Worm (Caenorhabditis elegans) whole organism, young adult: ENCODE data around the gene frpr-16.

Source experiments
- B0019.2 ChIP-seq: fragments of 200-800 bp; sonication (Bioruptor generic); conservative IDR thresholded peaks from 2 replicates; pipeline ENCODE4 v1.3.6; 2022; ENCODE audit warnings: missing genetic modification reagents, missing genetic modification characterization, missing compliant biosample characterization
- F10E7.11 ChIP-seq: sonication (generic microtip); optimal IDR thresholded peaks from 2 replicates; lab custom pipeline; 2017; ENCODE audit warnings: mild to moderate bottlenecking, missing genetic modification characterization, moderate library complexity, missing compliant biosample characterization
- F22D6.2 ChIP-seq: sonication (generic microtip); optimal IDR thresholded peaks from 2 replicates; lab custom pipeline; 2016; ENCODE audit warnings: mild to moderate bottlenecking, missing genetic modification characterization, missing compliant biosample characterization
- F23B12.7 ChIP-seq: sonication (generic microtip); optimal IDR thresholded peaks from 2 replicates; lab custom pipeline; 2017; ENCODE audit warnings: missing genetic modification characterization, mild to moderate bottlenecking, missing compliant biosample characterization, antibody characterized with exemption, moderate library complexity; ENCODE audit not compliant: insufficient read depth
- F33H1.4 ChIP-seq: fragments of 200-800 bp; sonication (Bioruptor generic); IDR thresholded peaks from 2 replicates; pipeline ENCODE4 v1.3.6; 2022; ENCODE audit warnings: missing genetic modification reagents, missing genetic modification characterization, missing compliant biosample characterization
- F57A8.1 ChIP-seq: fragments of 200-800 bp; sonication (Bioruptor generic); optimal IDR thresholded peaks from 2 replicates; lab custom pipeline; 2018; ENCODE audit warnings: mild to moderate bottlenecking, missing genetic modification characterization, moderate library complexity, missing compliant biosample characterization
- K11D2.4 ChIP-seq: fragments of 200-800 bp; sonication (Bioruptor generic); IDR thresholded peaks from 2 replicates; pipeline ENCODE4 v1.3.6; 2022; ENCODE audit warnings: missing genetic modification reagents, missing genetic modification characterization, missing compliant biosample characterization
- K12H6.12 ChIP-seq: fragments of 200-800 bp; sonication (Bioruptor generic); optimal IDR thresholded peaks from 2 replicates; lab custom pipeline; 2018; ENCODE audit warnings: mild to moderate bottlenecking, missing genetic modification characterization, missing compliant biosample characterization
- T07F8.4 ChIP-seq: sonication (generic microtip); optimal IDR thresholded peaks from 2 replicates; lab custom pipeline; 2016; ENCODE audit warnings: mild to moderate bottlenecking, missing genetic modification characterization, moderate library complexity, missing compliant biosample characterization
- T26A5.8 ChIP-seq: sonication (generic microtip); optimal IDR thresholded peaks from 2 replicates; lab custom pipeline; 2016; ENCODE audit warnings: missing genetic modification characterization, missing compliant biosample characterization
- aptf-2 ChIP-seq: fragments of 200-800 bp; sonication (Bioruptor generic); conservative IDR thresholded peaks from 2 replicates; pipeline ENCODE4 v1.3.6; 2022; ENCODE audit warnings: missing genetic modification reagents, missing genetic modification characterization, missing compliant biosample characterization
- athp-1 ChIP-seq: sonication (generic microtip); optimal IDR thresholded peaks from 2 replicates; lab custom pipeline; 2017; ENCODE audit warnings: mild to moderate bottlenecking, missing genetic modification characterization, missing compliant biosample characterization
- attf-3 ChIP-seq: fragments of 200-800 bp; sonication (Bioruptor generic); conservative IDR thresholded peaks from 2 replicates; pipeline ENCODE4 v1.3.6; 2022; ENCODE audit warnings: missing genetic modification reagents, missing genetic modification characterization, missing compliant biosample characterization
- ceh-100 ChIP-seq: fragments of 200-800 bp; sonication (Bioruptor generic); IDR thresholded peaks from 2 replicates; pipeline ENCODE4 v1.3.6; 2022; ENCODE audit warnings: missing genetic modification reagents, missing genetic modification characterization, missing compliant biosample characterization
- ceh-27 ChIP-seq: fragments of 200-800 bp; sonication (Bioruptor generic); optimal IDR thresholded peaks from 2 replicates; lab custom pipeline; 2018; ENCODE audit warnings: mild to moderate bottlenecking, missing genetic modification characterization, moderate library complexity, missing compliant biosample characterization
- ceh-40 ChIP-seq: fragments of 200-800 bp; sonication (Bioruptor generic); IDR thresholded peaks from 2 replicates; pipeline ENCODE4 v1.3.6; 2022; ENCODE audit warnings: missing genetic modification characterization, missing compliant biosample characterization
- ceh-91 ChIP-seq: fragments of 200-800 bp; sonication (Bioruptor generic); IDR thresholded peaks from 2 replicates; pipeline ENCODE4 v1.3.6; 2022; ENCODE audit warnings: missing genetic modification reagents, missing genetic modification characterization, missing compliant biosample characterization
- chd-7 ChIP-seq: sonication (generic microtip); optimal IDR thresholded peaks from 2 replicates; lab custom pipeline; 2016; ENCODE audit warnings: mild to moderate bottlenecking, missing genetic modification characterization, moderate library complexity, missing compliant biosample characterization
- dox-1 ChIP-seq: fragments of 200-800 bp; sonication (Bioruptor generic); IDR thresholded peaks from 2 replicates; pipeline ENCODE4 v1.3.6; 2022; ENCODE audit warnings: missing genetic modification reagents, missing genetic modification characterization, missing compliant biosample characterization
- dpff-1 ChIP-seq: sonication (generic microtip); optimal IDR thresholded peaks from 2 replicates; lab custom pipeline; 2017; ENCODE audit warnings: mild to moderate bottlenecking, missing genetic modification characterization, missing compliant biosample characterization
- egl-18 ChIP-seq: fragments of 200-800 bp; sonication (Bioruptor generic); IDR thresholded peaks from 2 replicates; pipeline ENCODE4 v1.3.6; 2022; ENCODE audit warnings: missing genetic modification reagents, missing genetic modification characterization, missing compliant biosample characterization
- him-1 ChIP-seq: sonication (generic microtip); optimal IDR thresholded peaks from 2 replicates; lab custom pipeline; 2016; ENCODE audit warnings: missing genotype, missing genetic modification reagents, missing genetic modification characterization, missing compliant biosample characterization
- hmg-20 ChIP-seq: fragments of 200-800 bp; sonication (Bioruptor generic); IDR thresholded peaks from 2 replicates; pipeline ENCODE4 v1.3.6; 2022; ENCODE audit warnings: missing genetic modification reagents, missing genetic modification characterization, missing compliant biosample characterization
- hsf-1 ChIP-seq: fragments of 200-800 bp; sonication (Bioruptor generic); IDR thresholded peaks from 2 replicates; pipeline ENCODE4 v1.3.6; 2022; ENCODE audit warnings: missing genetic modification reagents, missing genetic modification characterization, missing compliant biosample characterization
- let-526 ChIP-seq: fragments of 200-800 bp; sonication (Bioruptor generic); IDR thresholded peaks from 2 replicates; pipeline ENCODE4 v1.3.6; 2022; ENCODE audit warnings: missing genetic modification reagents, missing genetic modification characterization, missing compliant biosample characterization
- lin-26 ChIP-seq: fragments of 200-800 bp; sonication (Bioruptor generic); IDR thresholded peaks from 2 replicates; pipeline ENCODE4 v1.3.6; 2022; ENCODE audit warnings: missing genetic modification reagents, missing genetic modification characterization, missing compliant biosample characterization
- lin-54 ChIP-seq: fragments of 200-800 bp; sonication (Bioruptor generic); optimal IDR thresholded peaks from 2 replicates; lab custom pipeline; 2018; ENCODE audit warnings: mild to moderate bottlenecking, missing genetic modification characterization, missing compliant biosample characterization
- lir-1 ChIP-seq: fragments of 200-800 bp; sonication (Bioruptor generic); conservative IDR thresholded peaks from 2 replicates; pipeline ENCODE4 v1.3.6; 2022; ENCODE audit warnings: missing genetic modification reagents, missing genetic modification characterization, missing compliant biosample characterization
- lsl-1 ChIP-seq: fragments of 200-800 bp; sonication (Bioruptor generic); optimal IDR thresholded peaks from 2 replicates; lab custom pipeline; 2018; ENCODE audit warnings: mild to moderate bottlenecking, missing genetic modification characterization, moderate library complexity, missing compliant biosample characterization
- madf-3 ChIP-seq: fragments of 200-800 bp; sonication (Bioruptor generic); IDR thresholded peaks from 2 replicates; pipeline ENCODE4 v1.3.6; 2022; ENCODE audit warnings: missing genetic modification reagents, missing genetic modification characterization, missing compliant biosample characterization
- mcd-1 ChIP-seq: fragments of 200-800 bp; sonication (Bioruptor generic); IDR thresholded peaks from 2 replicates; pipeline ENCODE4 v1.3.6; 2022; ENCODE audit warnings: missing genetic modification reagents, missing genetic modification characterization, missing compliant biosample characterization
- nfya-1 ChIP-seq: sonication (generic microtip); optimal IDR thresholded peaks from 2 replicates; lab custom pipeline; 2017; ENCODE audit warnings: antibody characterized with exemption, missing compliant biosample characterization, missing genetic modification characterization, borderline replicate concordance; ENCODE audit not compliant: insufficient read depth
- nfyb-1 ChIP-seq: fragments of 200-800 bp; sonication (Bioruptor generic); IDR thresholded peaks from 2 replicates; pipeline ENCODE4 v1.3.6; 2022; ENCODE audit warnings: missing genetic modification reagents, missing genetic modification characterization, missing compliant biosample characterization
- pbrm-1 ChIP-seq: fragments of 200-800 bp; sonication (Bioruptor generic); IDR thresholded peaks from 2 replicates; pipeline ENCODE4 v1.3.6; 2022; ENCODE audit warnings: missing genetic modification reagents, missing genetic modification characterization, missing compliant biosample characterization
- rec-8 ChIP-seq, 2 experiments: sonication (generic microtip); optimal IDR thresholded peaks; 2 replicates each; lab custom pipeline; 2016; ENCODE audit warnings: mild to moderate bottlenecking in 2 of 2, missing genetic modification characterization in 2 of 2, missing genetic modification reagents in 2 of 2, missing genotype in 2 of 2, missing biosample characterization in 1 of 2, missing compliant biosample characterization in 1 of 2, moderate library complexity in 1 of 2
- sdz-38 ChIP-seq: sonication (generic microtip); optimal IDR thresholded peaks from 2 replicates; lab custom pipeline; 2016; ENCODE audit warnings: missing genotype, missing genetic modification characterization, missing compliant biosample characterization
- snpc-3.4 ChIP-seq: sonication (generic microtip); optimal IDR thresholded peaks from 2 replicates; lab custom pipeline; 2017; ENCODE audit warnings: missing genetic modification characterization, mild to moderate bottlenecking, missing compliant biosample characterization, antibody characterized with exemption, moderate library complexity, missing genotype, missing genetic modification reagents
- sptf-2 ChIP-seq: fragments of 200-800 bp; sonication (Bioruptor generic); optimal IDR thresholded peaks from 2 replicates; lab custom pipeline; 2018; ENCODE audit warnings: mild to moderate bottlenecking, missing genetic modification characterization, missing compliant biosample characterization
- tlf-1 ChIP-seq: fragments of 200-800 bp; sonication (Bioruptor generic); optimal IDR thresholded peaks from 2 replicates; lab custom pipeline; 2018; ENCODE audit warnings: mild to moderate bottlenecking, missing genetic modification characterization, missing compliant biosample characterization
- unc-130 ChIP-seq: sonication (generic microtip); optimal IDR thresholded peaks from 2 replicates; lab custom pipeline; 2016; ENCODE audit warnings: missing genetic modification reagents, missing genetic modification characterization, missing compliant biosample characterization
- unc-62 ChIP-seq: fragments of 150-350 bp; optimal IDR thresholded peaks from 2 replicates; lab custom pipeline; 2014; ENCODE audit warnings: missing biosample characterization, missing genetic modification reagents, missing genetic modification characterization
- xnd-1 ChIP-seq: sonication (generic microtip); optimal IDR thresholded peaks from 2 replicates; lab custom pipeline; 2016; ENCODE audit warnings: missing genotype, missing genetic modification reagents, missing genetic modification characterization, missing compliant biosample characterization
- ztf-25 ChIP-seq: fragments of 200-800 bp; sonication (Bioruptor generic); IDR thresholded peaks from 2 replicates; pipeline ENCODE4 v1.3.6; 2022; ENCODE audit warnings: missing genetic modification reagents, missing genetic modification characterization, missing compliant biosample characterization
- ztf-26 ChIP-seq: sonication (generic microtip); optimal IDR thresholded peaks from 2 replicates; lab custom pipeline; 2017; ENCODE audit warnings: missing genetic modification characterization, missing compliant biosample characterization
- ztf-28 ChIP-seq: fragments of 200-800 bp; sonication (Bioruptor generic); IDR thresholded peaks from 2 replicates; pipeline ENCODE4 v1.3.6; 2022; ENCODE audit warnings: missing genetic modification reagents, missing genetic modification characterization, missing compliant biosample characterization

frpr-16 gene

DNA sequence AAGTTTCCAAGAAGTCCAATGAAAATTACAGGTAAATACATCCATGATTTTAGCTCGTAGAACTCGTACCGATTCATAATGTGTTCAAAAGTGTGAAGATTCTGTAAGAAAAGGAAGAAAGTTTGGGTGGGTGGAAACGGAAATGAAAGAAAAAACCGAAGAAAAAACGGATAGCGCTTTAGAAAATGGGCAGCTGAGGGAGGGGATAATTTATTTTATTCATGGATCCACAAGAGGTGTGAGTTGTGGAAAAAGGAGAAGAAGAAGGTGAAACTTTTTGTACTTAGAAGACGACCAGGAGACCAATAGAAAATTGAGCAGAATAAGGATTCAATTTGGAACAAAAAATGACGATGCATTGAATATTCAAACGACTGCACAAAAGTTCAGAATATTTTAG, at the start of gene frpr-16:
Gene frpr-16 (minus strand): TSS at position 101 of the 400 bp plus-strand sequence.
- TF ChIP-seq egl-18 (GFP tag; lab: Robert Waterston, UW) (no peak), hmg-20 (no peak), F57A8.1 (no peak), nfya-1 (no peak), K12H6.12 (tag; lab: Kevin White, UChicago) (no peak), dpff-1 (tag; lab: Kevin White, UChicago) (no peak), hsf-1 (no peak), snpc-3.4 (tag; lab: Kevin White, UChicago) (no peak), lin-26 (GFP tag; lab: Robert Waterston, UW) (no peak), ztf-28 (no peak), attf-3 (GFP tag; lab: Robert Waterston, UW) (no peak), unc-62 (GFP tag; lab: Kevin White, UChicago) (no peak), unc-130 (no peak), madf-3 (GFP tag; lab: Robert Waterston, UW) (no peak), let-526 (no peak), F10E7.11 (no peak), ceh-100 (no peak), K11D2.4 (GFP tag; lab: Robert Waterston, UW) (no peak), F33H1.4 (GFP tag; lab: Robert Waterston, UW) (no peak), ztf-25 (GFP tag; lab: Robert Waterston, UW) (no peak)
- TF ChIP-seq, all 124 proteins: peak for 0

DNA sequence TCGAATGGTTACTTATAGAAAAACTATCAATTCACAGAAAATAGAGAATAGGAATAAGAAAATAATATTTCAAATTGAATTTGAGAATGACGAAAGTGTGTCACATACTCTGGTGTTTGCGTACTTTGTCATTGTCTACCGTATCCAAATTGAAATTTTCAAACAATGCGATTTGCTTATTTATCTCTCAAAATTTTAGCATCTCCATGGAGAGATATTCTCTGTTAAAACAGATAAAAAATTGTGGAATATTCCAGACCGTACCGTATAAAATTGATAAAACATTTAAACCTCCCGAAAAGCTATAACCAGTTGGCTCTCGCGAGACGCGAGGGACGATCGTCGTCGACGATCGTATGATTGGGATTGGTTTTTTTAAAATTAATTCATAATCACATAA, 49.7 kb upstream of the frpr-16 start, which contains the start of gene fbf-1:
Gene fbf-1 (minus strand): TSS at position 101 of the 400 bp plus-strand sequence.
- peak; percentile 43 for TF ChIP-seq lsl-1 (GFP tag; lab: Kevin White, UChicago)
- no peak for TF ChIP-seq lin-54 (GFP tag; lab: Kevin White, UChicago)

DNA sequence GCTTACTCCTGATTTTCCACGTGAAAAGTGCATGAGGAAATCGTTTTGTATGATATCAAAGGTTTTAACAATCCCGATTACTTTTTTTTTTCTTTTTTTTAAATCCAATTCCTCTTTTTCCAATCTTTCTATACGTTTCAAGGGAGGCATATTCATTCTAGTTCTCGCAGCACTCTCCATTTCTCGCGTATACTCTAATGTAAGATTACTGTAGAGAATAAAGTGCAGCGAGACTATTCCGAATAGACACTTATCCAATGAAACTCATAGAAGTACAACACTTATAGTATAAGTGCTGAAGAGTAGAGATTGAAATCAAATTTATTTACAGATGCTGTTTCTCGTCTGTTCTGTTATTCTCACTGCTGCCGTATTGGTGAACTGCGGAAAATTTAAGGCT, 46.6 kb upstream of the frpr-16 start, which contains the start of gene H12I13.6:
Gene H12I13.6 (plus strand): TSS at position 301 of the 400 bp plus-strand sequence.
- TF ChIP-seq lin-54 (GFP tag; lab: Kevin White, UChicago) = no peak
- no peak for TF ChIP-seq ztf-25 (GFP tag; lab: Robert Waterston, UW)
- TF ChIP-seq tlf-1 = no peak
- TF ChIP-seq sdz-38 (tag; lab: Kevin White, UChicago) = no peak
- TF ChIP-seq nfyb-1 (GFP tag; lab: Robert Waterston, UW) = no peak
- TF ChIP-seq chd-7 (tag; lab: Kevin White, UChicago) = no peak
- TF ChIP-seq aptf-2 (GFP tag; lab: Robert Waterston, UW) = no peak
- TF ChIP-seq T26A5.8 (tag; lab: Kevin White, UChicago) = no peak
- TF ChIP-seq ztf-26 (tag; lab: Kevin White, UChicago) = no peak
- TF ChIP-seq him-1 = no peak
- TF ChIP-seq lsl-1 (GFP tag; lab: Kevin White, UChicago) = no peak
- no peak for TF ChIP-seq ceh-27 (GFP tag; lab: Kevin White, UChicago)
- no peak for TF ChIP-seq xnd-1 (tag; lab: Kevin White, UChicago)
- no peak for TF ChIP-seq rec-8 (tag; optimal IDR thresholded peaks at IDR 0.05; lab: Kevin White, UChicago)

DNA sequence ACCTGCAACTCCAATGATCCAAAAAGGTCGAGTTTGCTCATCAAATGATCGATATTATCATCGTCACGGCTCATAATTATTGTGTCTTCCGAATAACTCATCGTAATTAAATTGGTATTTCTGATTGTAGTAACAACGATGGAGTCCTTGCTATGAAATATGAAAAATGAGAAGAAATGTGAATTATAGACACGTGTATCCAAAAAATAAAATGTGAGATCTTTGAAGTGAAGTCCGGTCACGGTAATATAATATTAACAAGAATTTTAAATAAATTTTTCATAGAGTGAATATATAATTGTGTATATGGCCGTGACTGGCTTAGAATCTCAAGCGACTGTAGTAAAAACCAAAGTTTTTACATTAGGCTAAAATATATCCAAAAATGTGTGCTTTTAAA, 36.1 kb upstream of the frpr-16 start, which contains the start of gene H12I13.1:
Gene H12I13.1 (minus strand): TSS at position 101 of the 400 bp plus-strand sequence.
- TF ChIP-seq T07F8.4 (no peak), sptf-2 (GFP tag; lab: Kevin White, UChicago) (no peak), B0019.2 (GFP tag; lab: Robert Waterston, UW) (no peak), mcd-1 (GFP tag; lab: Robert Waterston, UW) (no peak), athp-1 (no peak), T26A5.8 (tag; lab: Kevin White, UChicago) (no peak), ceh-40 (GFP tag; lab: Robert Waterston, UW) (no peak), pbrm-1 (GFP tag; lab: Robert Waterston, UW) (no peak), ceh-91 (GFP tag; lab: Robert Waterston, UW) (no peak), lir-1 (GFP tag; lab: Robert Waterston, UW) (no peak), F22D6.2 (tag; lab: Kevin White, UChicago) (no peak), F23B12.7 (tag; lab: Kevin White, UChicago) (no peak), dox-1 (GFP tag; lab: Robert Waterston, UW) (no peak)
